Worm (Caenorhabditis elegans) whole organism, early embryonic: ENCODE results near the gene C18H7.11.
A peak's percentile ranks its signal among the peaks of the same experiment; 100 is the strongest.

Source experiments
- F13C5.2 ChIP-seq: sonication (generic microtip); optimal IDR thresholded peaks from 2 replicates; lab custom pipeline; 2017; ENCODE audit warnings: mild to moderate bottlenecking, missing genetic modification characterization, inconsistent platforms, missing compliant biosample characterization
- ama-1 ChIP-seq: fragments of 150-350 bp; optimal IDR thresholded peaks from 2 replicates; lab custom pipeline; 2014
- ceh-36 ChIP-seq: sonication (generic microtip); optimal IDR thresholded peaks from 2 replicates; lab custom pipeline; 2016; ENCODE audit warnings: missing genetic modification characterization, inconsistent platforms, missing compliant biosample characterization
- hmg-4 ChIP-seq: fragments of 200-800 bp; sonication (Bioruptor generic); optimal IDR thresholded peaks from 2 replicates; lab custom pipeline; 2018; ENCODE audit warnings: mild to moderate bottlenecking, missing genetic modification characterization, missing compliant biosample characterization
- scrt-1 ChIP-seq: fragments of 200-800 bp; sonication (Bioruptor generic); IDR thresholded peaks from 2 replicates; pipeline ENCODE4 v1.3.6; 2022; ENCODE audit warnings: missing genetic modification characterization, missing compliant biosample characterization
- tbx-11 ChIP-seq: fragments of 200-800 bp; sonication (Bioruptor generic); IDR thresholded peaks from 2 replicates; pipeline ENCODE4 v1.3.6; 2022; ENCODE audit warnings: missing genetic modification characterization, missing compliant biosample characterization

DNA sequence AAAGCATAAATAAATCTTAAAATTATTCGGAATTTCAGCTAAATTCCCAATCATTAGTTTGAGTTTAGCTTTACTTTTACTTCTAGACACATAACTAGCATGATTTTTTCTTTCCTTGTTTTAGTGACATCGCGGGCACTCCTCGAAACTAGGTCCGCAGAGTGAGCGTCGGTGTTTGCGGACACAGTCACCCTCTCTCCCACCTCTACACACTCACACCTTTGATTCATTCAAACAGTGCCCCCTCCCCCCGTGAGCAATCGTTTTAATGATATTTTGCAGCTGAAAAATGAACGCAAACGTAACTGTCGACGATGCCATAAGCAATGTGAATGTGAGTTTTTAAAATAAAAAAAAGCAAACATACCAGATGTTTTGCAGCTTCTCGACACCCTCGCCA, 24.2 kb upstream of the C18H7.11 start, which contains the start of gene gex-2:
- TF ChIP-seq ceh-36 (tag; lab: Kevin White, UChicago): no peak
- no peak for TF ChIP-seq ama-1
- no peak for TF ChIP-seq scrt-1 (GFP tag; lab: Robert Waterston, UW)
- peak; percentile 23 for TF ChIP-seq F13C5.2 (tag; lab: Kevin White, UChicago)
- TF ChIP-seq hmg-4 (GFP tag; lab: Kevin White, UChicago): peak; percentile 54
- no peak for TF ChIP-seq tbx-11
